ENCODE assay signal across 4 worm cellular contexts in the genomic region with DNA sequence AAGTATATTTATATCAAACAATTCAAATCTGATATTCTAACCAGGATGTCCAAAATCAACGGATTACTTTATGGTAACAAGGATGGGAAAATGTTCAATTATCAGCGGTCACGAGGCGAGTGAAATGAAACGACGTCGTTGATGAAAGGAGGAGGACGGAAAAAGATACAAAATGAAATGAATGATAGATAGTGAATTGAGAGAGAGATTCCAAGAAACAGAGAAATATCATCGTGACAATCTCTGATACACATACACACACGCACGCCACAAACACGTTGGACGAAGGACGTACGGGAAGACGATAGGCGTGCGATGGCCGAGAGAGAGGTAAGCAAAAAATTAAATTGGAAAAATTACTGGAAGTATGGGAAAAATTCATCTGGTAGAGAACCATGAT.
TF ChIP-seq lines count a peak whose summit lies in the region.

No protein-coding gene starts in this region.

TF ChIP-seq in whole organism, L1 larva, 84 proteins besides CTCF, POLR2A, EP300 and RAD21 (continued from another document and continues in another):
- no peak for TF ChIP-seq pag-3 (tag; optimal IDR thresholded peaks at IDR 0.05; lab: Kevin White, UChicago; ENCODE audit: borderline replicate concordance, insufficient read depth)
- no peak for TF ChIP-seq hlh-4 (tag; optimal IDR thresholded peaks at IDR 0.05; lab: Kevin White, UChicago)
- peak; percentile 27 for TF ChIP-seq mef-2 (tag; optimal IDR thresholded peaks at IDR 0.05; lab: Kevin White, UChicago)
- peak; percentile 68 to 74 for TF ChIP-seq lsy-2 (tag; optimal IDR thresholded peaks at IDR 0.05; lab: Kevin White, UChicago)
- TF ChIP-seq xbp-1 (tag; optimal IDR thresholded peaks at IDR 0.05; lab: Kevin White, UChicago) = peak; percentile 61
- no peak for TF ChIP-seq ceh-82 (tag; optimal IDR thresholded peaks at IDR 0.05; lab: Kevin White, UChicago)
- no peak for TF ChIP-seq fkh-8 (tag; optimal IDR thresholded peaks at IDR 0.05; lab: Kevin White, UChicago)
- no peak for TF ChIP-seq nhr-84 (tag; optimal IDR thresholded peaks at IDR 0.05; lab: Kevin White, UChicago)
- no peak for TF ChIP-seq nhr-77 (tag; optimal IDR thresholded peaks at IDR 0.05; lab: Kevin White, UChicago)
- no peak for TF ChIP-seq nhr-28 (tag; optimal IDR thresholded peaks at IDR 0.05; lab: Kevin White, UChicago)
- peak; percentile 63 for TF ChIP-seq lir-3 (tag; optimal IDR thresholded peaks at IDR 0.05; lab: Kevin White, UChicago; ENCODE audit: poor library complexity)
- TF ChIP-seq dsc-1 (tag; optimal IDR thresholded peaks at IDR 0.05; lab: Kevin White, UChicago) = no peak
- peak; percentile 33 to 73 for TF ChIP-seq lin-35 (GFP tag; optimal IDR thresholded peaks at IDR 0.05; lab: Kevin White, UChicago)
- TF ChIP-seq nhr-47 (tag; optimal IDR thresholded peaks at IDR 0.05; lab: Kevin White, UChicago) = peak; percentile 74
- TF ChIP-seq alr-1 (tag; optimal IDR thresholded peaks at IDR 0.05; lab: Kevin White, UChicago; ENCODE audit: borderline replicate concordance) = no peak
- TF ChIP-seq hpl-2 (GFP tag; optimal IDR thresholded peaks at IDR 0.05; lab: Kevin White, UChicago) = peak; percentile 7
- 0 out of 2 replicates have a peak, but pooled peaks have one; percentile 20 for TF ChIP-seq ceh-88 (GFP tag; IDR thresholded peaks at IDR 0.05; lab: Robert Waterston, UW)
- TF ChIP-seq egl-13 (tag; optimal IDR thresholded peaks at IDR 0.05; lab: Kevin White, UChicago) = no peak
- TF ChIP-seq efl-1 (optimal IDR thresholded peaks at IDR 0.05; lab: Kevin White, UChicago) = peak; percentile 25 to 52
- TF ChIP-seq efl-1 (GFP tag; optimal IDR thresholded peaks at IDR 0.05 in 1 of 2; lab: Kevin White, UChicago) = no peak
- peak; percentile 96 for TF ChIP-seq lin-14 (GFP tag; optimal IDR thresholded peaks at IDR 0.05; lab: Kevin White, UChicago)
- TF ChIP-seq nhr-12 (tag; optimal IDR thresholded peaks at IDR 0.05; lab: Kevin White, UChicago) = no peak
- TF ChIP-seq irx-1 (tag; optimal IDR thresholded peaks at IDR 0.05; lab: Kevin White, UChicago) = peak; percentile 66
- TF ChIP-seq aha-1 (tag; optimal IDR thresholded peaks at IDR 0.05; lab: Kevin White, UChicago) = no peak
- TF ChIP-seq ets-5 (GFP tag; IDR thresholded peaks at IDR 0.05; lab: Robert Waterston, UW) = no peak
- peak; percentile 88 for TF ChIP-seq snu-23 (GFP tag; optimal IDR thresholded peaks at IDR 0.05; lab: Kevin White, UChicago)
- TF ChIP-seq tlp-1 (tag; optimal IDR thresholded peaks at IDR 0.05; lab: Kevin White, UChicago) = no peak
- no peak for TF ChIP-seq ces-1 (GFP tag; optimal IDR thresholded peaks at IDR 0.05; lab: Kevin White, UChicago)
- peak; percentile 2 for TF ChIP-seq ama-1 (optimal IDR thresholded peaks at IDR 0.05; lab: Kevin White, UChicago)
- no peak for TF ChIP-seq efl-3 (GFP tag; optimal IDR thresholded peaks at IDR 0.05; lab: Kevin White, UChicago)
- peak; percentile 27 for TF ChIP-seq jun-1 (tag; optimal IDR thresholded peaks at IDR 0.05; lab: Kevin White, UChicago)

TF ChIP-seq in whole organism, L2 larva, 48 proteins besides CTCF, POLR2A, EP300 and RAD21 (continued from another document):
- peak; percentile 63 for TF ChIP-seq crh-2 (tag; optimal IDR thresholded peaks at IDR 0.05; lab: Kevin White, UChicago)
- TF ChIP-seq ZK546.5 (tag; optimal IDR thresholded peaks at IDR 0.05; lab: Kevin White, UChicago) = no peak
- peak; percentile 87 for TF ChIP-seq nhr-129 (tag; optimal IDR thresholded peaks at IDR 0.05; lab: Kevin White, UChicago)
- TF ChIP-seq C34F6.9 (tag; optimal IDR thresholded peaks at IDR 0.05; lab: Kevin White, UChicago) = peak; percentile 55
- TF ChIP-seq nhr-21 (tag; optimal IDR thresholded peaks at IDR 0.05; lab: Kevin White, UChicago) = peak; percentile 95
- TF ChIP-seq sma-9 (GFP tag; optimal IDR thresholded peaks at IDR 0.05; lab: Kevin White, UChicago) = peak; percentile 95
- TF ChIP-seq sma-9 (tag; optimal IDR thresholded peaks at IDR 0.05; lab: Kevin White, UChicago) = no peak
- peak; percentile 67 for TF ChIP-seq ztf-4 (tag; optimal IDR thresholded peaks at IDR 0.05; lab: Kevin White, UChicago)
- TF ChIP-seq nhr-23 (tag; optimal IDR thresholded peaks at IDR 0.05; lab: Kevin White, UChicago) = no peak
- peak; percentile 68 for TF ChIP-seq F13H6.1 (tag; optimal IDR thresholded peaks at IDR 0.05; lab: Kevin White, UChicago)
- TF ChIP-seq lsy-2 (tag; optimal IDR thresholded peaks at IDR 0.05; lab: Kevin White, UChicago) = peak in 1 of 2 experiments; percentile 72
- peak; percentile 84 for TF ChIP-seq sma-3 (GFP tag; optimal IDR thresholded peaks at IDR 0.05; lab: Kevin White, UChicago)
- peak; percentile 96 for TF ChIP-seq nhr-25 (tag; optimal IDR thresholded peaks at IDR 0.05; lab: Kevin White, UChicago)
- peak; percentile 74 for TF ChIP-seq fos-1 (tag; optimal IDR thresholded peaks at IDR 0.05; lab: Kevin White, UChicago)
- no peak for TF ChIP-seq mbf-1 (tag; optimal IDR thresholded peaks at IDR 0.05; lab: Kevin White, UChicago)
- no peak for TF ChIP-seq elt-1 (tag; optimal IDR thresholded peaks at IDR 0.05; lab: Kevin White, UChicago)
- TF ChIP-seq snpc-4 (tag; optimal IDR thresholded peaks at IDR 0.05; lab: Kevin White, UChicago) = no peak
- TF ChIP-seq ztf-11 (tag; optimal IDR thresholded peaks at IDR 0.05; lab: Kevin White, UChicago) = no peak
- TF ChIP-seq ama-1 (optimal IDR thresholded peaks at IDR 0.05; lab: Kevin White, UChicago) = peak; percentile 41
- peak; percentile 21 for TF ChIP-seq lin-13 (GFP tag; optimal IDR thresholded peaks at IDR 0.05; lab: Kevin White, UChicago)
- no peak for TF ChIP-seq lin-11 (tag; optimal IDR thresholded peaks at IDR 0.05; lab: Kevin White, UChicago)
- TF ChIP-seq gmeb-1 (tag; optimal IDR thresholded peaks at IDR 0.05; lab: Kevin White, UChicago) = peak; percentile 63
- no peak for TF ChIP-seq lin-39 (tag; optimal IDR thresholded peaks at IDR 0.05; lab: Kevin White, UChicago)
- peak; percentile 31 for TF ChIP-seq mab-5 (tag; optimal IDR thresholded peaks at IDR 0.05; lab: Kevin White, UChicago)
- TF ChIP-seq nhr-11 (tag; optimal IDR thresholded peaks at IDR 0.05; lab: Kevin White, UChicago) = no peak
TF ChIP-seq in whole organism, L2 larva: peak in this region for 22.

TF ChIP-seq in whole organism, L3 larva, 47 proteins besides CTCF, POLR2A, EP300 and RAD21 (continued from another document):
- TF ChIP-seq pha-4 (tag; optimal IDR thresholded peaks at IDR 0.05; lab: Kevin White, UChicago) (peak; percentile 28), fos-1 (tag; optimal IDR thresholded peaks at IDR 0.05; lab: Kevin White, UChicago) (no peak), nhr-67 (tag; optimal IDR thresholded peaks at IDR 0.05; lab: Kevin White, UChicago) (no peak), nhr-43 (tag; optimal IDR thresholded peaks at IDR 0.05; lab: Kevin White, UChicago; ENCODE audit: poor library complexity, severe bottlenecking) (peak; percentile 80), ceh-9 (tag; optimal IDR thresholded peaks at IDR 0.05; lab: Kevin White, UChicago) (no peak), egl-5 (tag; optimal IDR thresholded peaks at IDR 0.05; lab: Kevin White, UChicago) (no peak), nhr-25 (tag; optimal IDR thresholded peaks at IDR 0.05; lab: Kevin White, UChicago) (peak; percentile 91), nhr-23 (tag; optimal IDR thresholded peaks at IDR 0.05; lab: Kevin White, UChicago) (peak; percentile 91), daf-12 (tag; optimal IDR thresholded peaks at IDR 0.05; lab: Kevin White, UChicago) (no peak), ceh-16 (tag; optimal IDR thresholded peaks at IDR 0.05; lab: Kevin White, UChicago) (no peak), ZK546.5 (tag; optimal IDR thresholded peaks at IDR 0.05; lab: Kevin White, UChicago) (no peak), mdl-1 (tag; optimal IDR thresholded peaks at IDR 0.05; lab: Kevin White, UChicago) (peak; percentile 91), R02D3.7 (tag; optimal IDR thresholded peaks at IDR 0.05; lab: Kevin White, UChicago) (no peak), lsy-12 (tag; optimal IDR thresholded peaks at IDR 0.05; lab: Kevin White, UChicago) (peak; percentile 39), elt-1 (tag; optimal IDR thresholded peaks at IDR 0.05; lab: Kevin White, UChicago) (no peak), ama-1 (optimal IDR thresholded peaks at IDR 0.05; lab: Kevin White, UChicago) (peak; percentile 81), nhr-11 (tag; optimal IDR thresholded peaks at IDR 0.05; lab: Kevin White, UChicago) (peak; percentile 71), nfya-1 (tag; optimal IDR thresholded peaks at IDR 0.05; lab: Kevin White, UChicago; ENCODE audit: insufficient read depth) (peak; percentile 53), nhr-77 (tag; optimal IDR thresholded peaks at IDR 0.05; lab: Kevin White, UChicago) (no peak), egl-27 (tag; optimal IDR thresholded peaks at IDR 0.05; lab: Kevin White, UChicago) (no peak), tbx-2 (tag; optimal IDR thresholded peaks at IDR 0.05; lab: Kevin White, UChicago) (peak; percentile 33), elt-2 (tag; optimal IDR thresholded peaks at IDR 0.05; lab: Kevin White, UChicago) (peak; percentile 71), elt-3 (tag; optimal IDR thresholded peaks at IDR 0.05; lab: Kevin White, UChicago) (no peak), unc-62 (GFP tag; optimal IDR thresholded peaks at IDR 0.05; lab: Kevin White, UChicago) (peak; percentile 30), sea-2 (GFP tag; optimal IDR thresholded peaks at IDR 0.05; lab: Kevin White, UChicago) (no peak), skn-1 (tag; optimal IDR thresholded peaks at IDR 0.05; lab: Kevin White, UChicago) (peak; percentile 2), aly-2 (tag; optimal IDR thresholded peaks at IDR 0.05; lab: Kevin White, UChicago) (no peak), unc-39 (tag; optimal IDR thresholded peaks at IDR 0.05; lab: Kevin White, UChicago) (no peak), jun-1 (tag; optimal IDR thresholded peaks at IDR 0.05; lab: Kevin White, UChicago) (peak; percentile 70), pqm-1 (tag; optimal IDR thresholded peaks at IDR 0.05; lab: Kevin White, UChicago) (peak; percentile 71)

TF ChIP-seq in whole organism, L4 larva, 104 proteins besides CTCF, POLR2A, EP300 and RAD21 (continued from another document and continues in another):
- TF ChIP-seq lin-39 (tag; optimal IDR thresholded peaks at IDR 0.05; lab: Kevin White, UChicago) (no peak), saeg-2 (GFP tag; IDR thresholded peaks at IDR 0.05; lab: Robert Waterston, UW) (0 out of 2 replicates have a peak, but pooled peaks have one; percentile 18), daf-8 (GFP tag; IDR thresholded peaks at IDR 0.05; lab: Robert Waterston, UW) (no peak), dpl-1 (GFP tag; optimal IDR thresholded peaks at IDR 0.05; lab: Kevin White, UChicago) (peak; percentile 8), mes-2 (tag; optimal IDR thresholded peaks at IDR 0.05; lab: Kevin White, UChicago; ENCODE audit: poor library complexity, severe bottlenecking) (peak; percentile 0), skn-1 (tag; optimal IDR thresholded peaks at IDR 0.05; lab: Kevin White, UChicago) (no peak), lin-13 (GFP tag; optimal IDR thresholded peaks at IDR 0.05; lab: Kevin White, UChicago) (peak; percentile 35), dmd-8 (GFP tag; IDR thresholded peaks at IDR 0.05; lab: Robert Waterston, UW) (0 out of 2 replicates have a peak, but pooled peaks have one; percentile 53), ces-1 (GFP tag; optimal IDR thresholded peaks at IDR 0.05; lab: Kevin White, UChicago) (no peak), mep-1 (tag; optimal IDR thresholded peaks at IDR 0.05; lab: Kevin White, UChicago) (peak; percentile 66), lim-7 (GFP tag; IDR thresholded peaks at IDR 0.05; lab: Robert Waterston, UW) (no peak), hlh-11 (tag; optimal IDR thresholded peaks at IDR 0.05; lab: Kevin White, UChicago) (peak; percentile 88), rbr-2 (tag; optimal IDR thresholded peaks at IDR 0.05; lab: Kevin White, UChicago) (peak; percentile 29), dve-1 (tag; optimal IDR thresholded peaks at IDR 0.05; lab: Kevin White, UChicago; ENCODE audit: insufficient read depth) (peak; percentile 73), lir-3 (tag; optimal IDR thresholded peaks at IDR 0.05; lab: Kevin White, UChicago) (no peak), lin-15B (tag; optimal IDR thresholded peaks at IDR 0.05; lab: Kevin White, UChicago) (no peak), nhr-6 (tag; optimal IDR thresholded peaks at IDR 0.05; lab: Kevin White, UChicago) (peak; percentile 58), nhr-77 (tag; optimal IDR thresholded peaks at IDR 0.05; lab: Kevin White, UChicago) (no peak), aha-1 (tag; lab: Kevin White, UChicago) (peak; percentile 95), mxl-3 (GFP tag; optimal IDR thresholded peaks at IDR 0.05; lab: Kevin White, UChicago) (peak; percentile 100), ceh-32 (tag; optimal IDR thresholded peaks at IDR 0.05; lab: Kevin White, UChicago; ENCODE audit: poor library complexity) (no peak), daf-19 (GFP tag; conservative IDR thresholded peaks at IDR 0.05; lab: Robert Waterston, UW) (no peak), nhr-28 (tag; optimal IDR thresholded peaks at IDR 0.05; lab: Kevin White, UChicago) (peak; percentile 91), pha-4 (GFP tag; IDR thresholded peaks at IDR 0.05; lab: Robert Waterston, UW) (no peak), pha-4 (tag; optimal IDR thresholded peaks at IDR 0.05; lab: Kevin White, UChicago) (no peak), pqm-1 (tag; optimal IDR thresholded peaks at IDR 0.05; lab: Kevin White, UChicago) (peak; percentile 28), zip-11 (GFP tag; IDR thresholded peaks at IDR 0.05; lab: Robert Waterston, UW) (no peak), D1046.2 (GFP tag; IDR thresholded peaks at IDR 0.05; lab: Robert Waterston, UW) (no peak), hif-1 (tag; optimal IDR thresholded peaks at IDR 0.05; lab: Kevin White, UChicago) (peak in 1 of 2 experiments; percentile 37), nhr-111 (GFP tag; optimal IDR thresholded peaks at IDR 0.05; lab: Kevin White, UChicago) (no peak), unc-130 (GFP tag; optimal IDR thresholded peaks at IDR 0.05; lab: Kevin White, UChicago) (no peak), unc-62 (GFP tag; optimal IDR thresholded peaks at IDR 0.05 in 1 of 2; lab: Kevin White, UChicago) (peak in 1 of 2 experiments; percentile 100), unc-62 (tag; optimal IDR thresholded peaks at IDR 0.05; lab: Kevin White, UChicago) (no peak), F10B5.3 (tag; optimal IDR thresholded peaks at IDR 0.05; lab: Kevin White, UChicago) (no peak), ztf-7 (tag; optimal IDR thresholded peaks at IDR 0.05; lab: Kevin White, UChicago) (no peak), zfp-2 (tag; optimal IDR thresholded peaks at IDR 0.05; lab: Kevin White, UChicago) (no peak), zip-2 (tag; optimal IDR thresholded peaks at IDR 0.05; lab: Kevin White, UChicago) (no peak), dmd-9 (GFP tag; IDR thresholded peaks at IDR 0.05; lab: Robert Waterston, UW) (no peak), nhr-10 (tag; optimal IDR thresholded peaks at IDR 0.05; lab: Kevin White, UChicago) (peak; percentile 74), T20F7.1 (GFP tag; optimal IDR thresholded peaks at IDR 0.05; lab: Kevin White, UChicago) (no peak), nhr-102 (tag; optimal IDR thresholded peaks at IDR 0.05; lab: Kevin White, UChicago) (peak; percentile 49), unc-39 (tag; optimal IDR thresholded peaks at IDR 0.05; lab: Kevin White, UChicago) (no peak), daf-16 (GFP tag; optimal IDR thresholded peaks at IDR 0.05; lab: Kevin White, UChicago) (no peak), daf-16 (tag; optimal IDR thresholded peaks at IDR 0.05; lab: Kevin White, UChicago) (peak; percentile 82), mdl-1 (tag; optimal IDR thresholded peaks at IDR 0.05; lab: Kevin White, UChicago) (peak; percentile 50 to 96), nhr-25 (tag; optimal IDR thresholded peaks at IDR 0.05; lab: Kevin White, UChicago; ENCODE audit: borderline replicate concordance, insufficient read depth) (peak; percentile 29), jun-1 (tag; optimal IDR thresholded peaks at IDR 0.05; lab: Kevin White, UChicago) (no peak), Y105C5A.15 (GFP tag; IDR thresholded peaks at IDR 0.05; lab: Robert Waterston, UW) (no peak), hlh-30 (tag; optimal IDR thresholded peaks at IDR 0.05; lab: Kevin White, UChicago; ENCODE audit: insufficient read depth) (peak; percentile 91), daf-12 (tag; optimal IDR thresholded peaks at IDR 0.05; lab: Kevin White, UChicago) (no peak), attf-4 (tag; optimal IDR thresholded peaks at IDR 0.05; lab: Kevin White, UChicago) (no peak), lsy-2 (tag; optimal IDR thresholded peaks at IDR 0.05; lab: Kevin White, UChicago) (peak in 1 of 2 experiments; percentile 60), tra-1 (GFP tag; IDR thresholded peaks at IDR 0.05; lab: Robert Waterston, UW) (0 out of 2 replicates have a peak, but pooled peaks have one; percentile 10)
